Fruit fly (Drosophila melanogaster): ENCODE measurements around the gene JMJD6.

The JMJD6 gene

DNA sequence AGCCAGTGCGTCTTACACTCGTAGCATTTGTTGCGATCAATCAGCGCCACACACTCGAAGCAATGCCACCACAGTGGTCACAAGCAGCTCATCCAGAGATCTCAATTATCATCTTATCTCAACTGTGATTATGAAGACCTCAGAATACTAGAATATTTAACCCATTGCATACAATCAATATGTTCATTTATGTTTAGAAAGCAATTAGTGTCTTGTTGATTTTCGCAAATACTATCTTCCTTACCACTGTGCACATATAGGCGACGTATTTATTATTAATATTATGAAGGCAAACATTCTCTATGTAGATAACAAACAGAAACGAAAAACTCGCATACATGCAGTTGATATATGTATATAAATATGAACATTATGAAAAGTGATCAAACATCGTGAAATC, 3.4 kb downstream of the JMJD6 start (continued):
- TF ChIP-seq CG1529 (GFP tag; optimal IDR thresholded peaks at IDR 0.05), result peak; percentile 81
- no peak for TF ChIP-seq ab (GFP tag; optimal IDR thresholded peaks at IDR 0.05)
- TF ChIP-seq odd (GFP tag; optimal IDR thresholded peaks at IDR 0.05), result peak; percentile 55
- TF ChIP-seq CG6654 (GFP tag; optimal IDR thresholded peaks at IDR 0.05), result no peak
- no peak for TF ChIP-seq dm (GFP tag; optimal IDR thresholded peaks at IDR 0.05)
- TF ChIP-seq fd96Cb (tag; optimal IDR thresholded peaks at IDR 0.05), result peak; percentile 77
- no peak for TF ChIP-seq CG13287 (GFP tag; IDR thresholded peaks at IDR 0.05; ENCODE audit: partially characterized antibody)
- peak; percentile 62 for TF ChIP-seq CG4854 (GFP tag; optimal IDR thresholded peaks at IDR 0.05)
- no peak for TF ChIP-seq CG42726 (GFP tag; IDR thresholded peaks at IDR 0.05; ENCODE audit: partially characterized antibody)
- TF ChIP-seq CG1792 (GFP tag; optimal IDR thresholded peaks at IDR 0.05), result peak; percentile 73
- TF ChIP-seq vfl (GFP tag; optimal IDR thresholded peaks at IDR 0.05), result no peak
- peak; percentile 60; the same call in 1 of the 3 replicates for TF ChIP-seq Optix (GFP tag; IDR thresholded peaks at IDR 0.05)
- peak; percentile 23 for TF ChIP-seq jing (GFP tag; optimal IDR thresholded peaks at IDR 0.05)
- peak; percentile 91 for TF ChIP-seq Drgx (GFP tag; IDR thresholded peaks at IDR 0.05)
- peak; percentile 52; the same call in 1 of the 3 replicates for TF ChIP-seq CG14050 (GFP tag; IDR thresholded peaks at IDR 0.05)
- peak; percentile 38 for TF ChIP-seq CG6683 (GFP tag; optimal IDR thresholded peaks at IDR 0.05)
- no peak for TF ChIP-seq fd102C (GFP tag; optimal IDR thresholded peaks at IDR 0.05)
- TF ChIP-seq gsb (GFP tag; IDR thresholded peaks at IDR 0.05), result peak; percentile 49
- peak; percentile 69 for TF ChIP-seq lab (GFP tag; optimal IDR thresholded peaks at IDR 0.05)
- no peak for TF ChIP-seq cad (GFP tag; optimal IDR thresholded peaks at IDR 0.05)
- TF ChIP-seq CG32532 (GFP tag; IDR thresholded peaks at IDR 0.05), result peak; percentile 73
- TF ChIP-seq klu (GFP tag; IDR thresholded peaks at IDR 0.05), result no peak
- TF ChIP-seq CG5245 (GFP tag; optimal IDR thresholded peaks at IDR 0.05), result peak; percentile 80
- TF ChIP-seq Taf1 (GFP tag; IDR thresholded peaks at IDR 0.05), result no peak; the same call in 1 of the 2 replicates
- TF ChIP-seq Six4 (GFP tag; optimal IDR thresholded peaks at IDR 0.05), result peak; percentile 59
- no peak for TF ChIP-seq rib (GFP tag; IDR thresholded peaks at IDR 0.05)
- peak; percentile 49 for TF ChIP-seq tin (GFP tag; optimal IDR thresholded peaks at IDR 0.05)
- no peak for TF ChIP-seq CkIIα-i1 (GFP tag; IDR thresholded peaks at IDR 0.05)
- peak; percentile 77 for TF ChIP-seq ATbp (GFP tag; optimal IDR thresholded peaks at IDR 0.05)
- TF ChIP-seq pzg (GFP tag; optimal IDR thresholded peaks at IDR 0.05), result no peak
- TF ChIP-seq fru (optimal IDR thresholded peaks at IDR 0.05), result no peak
- TF ChIP-seq gro (GFP tag; optimal IDR thresholded peaks at IDR 0.05), result peak; percentile 20
- TF ChIP-seq otp (GFP tag; IDR thresholded peaks at IDR 0.05), result peak; percentile 61; the same call in 2 of the 3 replicates
- peak; percentile 20 for TF ChIP-seq HmgD (GFP tag; optimal IDR thresholded peaks at IDR 0.05)
- no peak for TF ChIP-seq CG4617 (GFP tag; optimal IDR thresholded peaks at IDR 0.05; ENCODE audit: borderline replicate concordance)
- peak; percentile 64 for TF ChIP-seq sob (GFP tag; IDR thresholded peaks at IDR 0.05)
- peak; percentile 60 for TF ChIP-seq CG7745 (tag; optimal IDR thresholded peaks at IDR 0.05)
- peak; percentile 53; the same call in 1 of the 2 replicates for TF ChIP-seq Nf-YA (GFP tag; IDR thresholded peaks at IDR 0.05)
- TF ChIP-seq CG2202 (tag; optimal IDR thresholded peaks at IDR 0.05), result peak; percentile 82
- TF ChIP-seq CG12236 (GFP tag; optimal IDR thresholded peaks at IDR 0.05), result peak; percentile 66
- TF ChIP-seq ken (GFP tag; IDR thresholded peaks at IDR 0.05), result peak; percentile 59; the same call in 2 of the 3 replicates
- TF ChIP-seq aop (GFP tag; IDR thresholded peaks at IDR 0.05), result no peak
- peak; percentile 56 for TF ChIP-seq ems (GFP tag; optimal IDR thresholded peaks at IDR 0.05)
- TF ChIP-seq fd64A (GFP tag; optimal IDR thresholded peaks at IDR 0.05), result peak; percentile 86
- TF ChIP-seq prd (optimal IDR thresholded peaks at IDR 0.05), result no peak
- TF ChIP-seq prd (GFP tag; IDR thresholded peaks at IDR 0.05), result peak; percentile 79
- TF ChIP-seq tx (GFP tag; optimal IDR thresholded peaks at IDR 0.05), result no peak
- TF ChIP-seq her (GFP tag; optimal IDR thresholded peaks at IDR 0.05), result no peak
- peak; percentile 27 to 58 for TF ChIP-seq Hr51 (GFP tag; optimal IDR thresholded peaks at IDR 0.05)
- peak; percentile 69 for TF ChIP-seq CG13123 (GFP tag; optimal IDR thresholded peaks at IDR 0.05)
- TF ChIP-seq CG10959 (GFP tag; IDR thresholded peaks at IDR 0.05), result peak; percentile 66
- peak; percentile 67 for TF ChIP-seq CG7556 (GFP tag; optimal IDR thresholded peaks at IDR 0.05)

Data from whole organism, embryonic.